Worm (Caenorhabditis elegans) whole organism, young adult: ENCODE data around the gene nas-10.

Source experiments
- B0336.3 ChIP-seq: fragments of 200-800 bp; sonication (Bioruptor generic); IDR thresholded peaks from 2 replicates; pipeline ENCODE4 v1.3.6; 2022; ENCODE audit warnings: missing genetic modification characterization, missing compliant biosample characterization
- D2030.7 ChIP-seq: fragments of 200-800 bp; sonication (Bioruptor generic); IDR thresholded peaks from 2 replicates; pipeline ENCODE4 v1.3.6; 2022; ENCODE audit warnings: missing genetic modification reagents, missing genetic modification characterization, missing compliant biosample characterization
- F10E7.11 ChIP-seq: sonication (generic microtip); optimal IDR thresholded peaks from 2 replicates; lab custom pipeline; 2017; ENCODE audit warnings: mild to moderate bottlenecking, missing genetic modification characterization, moderate library complexity, missing compliant biosample characterization
- F37B4.10 ChIP-seq: fragments of 200-800 bp; sonication (Bioruptor generic); IDR thresholded peaks from 2 replicates; pipeline ENCODE4 v1.3.6; 2022; ENCODE audit warnings: missing genetic modification characterization, missing compliant biosample characterization
- F49E8.2 ChIP-seq: sonication (generic microtip); optimal IDR thresholded peaks from 3 replicates; lab custom pipeline; 2017; ENCODE audit warnings: missing genetic modification characterization, mild to moderate bottlenecking, missing compliant biosample characterization, antibody characterized with exemption, moderate library complexity; ENCODE audit not compliant: insufficient read depth
- F57C9.4 ChIP-seq: sonication (generic microtip); optimal IDR thresholded peaks from 2 replicates; lab custom pipeline; 2017; ENCODE audit warnings: mild to moderate bottlenecking, missing genetic modification characterization, missing compliant biosample characterization
- T07F8.4 ChIP-seq: sonication (generic microtip); optimal IDR thresholded peaks from 2 replicates; lab custom pipeline; 2016; ENCODE audit warnings: mild to moderate bottlenecking, missing genetic modification characterization, moderate library complexity, missing compliant biosample characterization
- T26A5.8 ChIP-seq: sonication (generic microtip); optimal IDR thresholded peaks from 2 replicates; lab custom pipeline; 2016; ENCODE audit warnings: missing genetic modification characterization, missing compliant biosample characterization
- Y79H2A.3 ChIP-seq: fragments of 200-800 bp; sonication (Bioruptor generic); conservative IDR thresholded peaks from 2 replicates; pipeline ENCODE4 v1.3.6; 2022; ENCODE audit warnings: missing genetic modification reagents, missing genetic modification characterization, missing compliant biosample characterization
- attf-6 ChIP-seq: fragments of 200-800 bp; sonication (Bioruptor generic); IDR thresholded peaks from 2 replicates; pipeline ENCODE4 v1.3.6; 2022; ENCODE audit warnings: missing genetic modification reagents, missing genetic modification characterization, missing compliant biosample characterization
- bed-2 ChIP-seq: fragments of 200-800 bp; sonication (Bioruptor generic); IDR thresholded peaks from 2 replicates; pipeline ENCODE4 v1.3.6; 2022; ENCODE audit warnings: missing genetic modification reagents, missing genetic modification characterization, missing compliant biosample characterization
- ceh-27 ChIP-seq: fragments of 200-800 bp; sonication (Bioruptor generic); optimal IDR thresholded peaks from 2 replicates; lab custom pipeline; 2018; ENCODE audit warnings: mild to moderate bottlenecking, missing genetic modification characterization, moderate library complexity, missing compliant biosample characterization
- ceh-40 ChIP-seq: fragments of 200-800 bp; sonication (Bioruptor generic); IDR thresholded peaks from 2 replicates; pipeline ENCODE4 v1.3.6; 2022; ENCODE audit warnings: missing genetic modification characterization, missing compliant biosample characterization
- ceh-58 ChIP-seq: fragments of 200-800 bp; sonication (Bioruptor generic); IDR thresholded peaks from 2 replicates; pipeline ENCODE4 v1.3.6; 2022; ENCODE audit warnings: missing genetic modification characterization, missing compliant biosample characterization
- ceh-79 ChIP-seq: sonication (generic microtip); optimal IDR thresholded peaks from 2 replicates; lab custom pipeline; 2017; ENCODE audit warnings: mild to moderate bottlenecking, missing genetic modification characterization, missing compliant biosample characterization
- ets-4 ChIP-seq: fragments of 200-800 bp; sonication (Bioruptor generic); optimal IDR thresholded peaks from 2 replicates; lab custom pipeline; 2018; ENCODE audit warnings: mild to moderate bottlenecking, missing genetic modification characterization, missing compliant biosample characterization
- hlh-12 ChIP-seq: sonication (generic microtip); optimal IDR thresholded peaks from 2 replicates; lab custom pipeline; 2016; ENCODE audit warnings: missing genetic modification characterization, missing compliant biosample characterization
- hrde-1 ChIP-seq: sonication (generic microtip); optimal IDR thresholded peaks from 2 replicates; lab custom pipeline; 2016; ENCODE audit warnings: missing genetic modification characterization, mild to moderate bottlenecking, missing compliant biosample characterization, moderate library complexity, missing genotype, missing genetic modification reagents, borderline replicate concordance
- hsf-1 ChIP-seq: fragments of 200-800 bp; sonication (Bioruptor generic); IDR thresholded peaks from 2 replicates; pipeline ENCODE4 v1.3.6; 2022; ENCODE audit warnings: missing genetic modification reagents, missing genetic modification characterization, missing compliant biosample characterization
- let-526 ChIP-seq: fragments of 200-800 bp; sonication (Bioruptor generic); IDR thresholded peaks from 2 replicates; pipeline ENCODE4 v1.3.6; 2022; ENCODE audit warnings: missing genetic modification reagents, missing genetic modification characterization, missing compliant biosample characterization
- let-607 ChIP-seq, 2 experiments: fragments of 200-800 bp in 1 of 2; sonication (Bioruptor generic) in 1 of 2; sonication (generic microtip) in 1 of 2; optimal IDR thresholded peaks; 2 replicates each; lab custom pipeline; 2016 to 2018; ENCODE audit warnings: mild to moderate bottlenecking in 2 of 2, missing compliant biosample characterization in 2 of 2, missing genetic modification characterization in 2 of 2, moderate library complexity in 2 of 2, missing genotype in 1 of 2
- lsy-27 ChIP-seq: sonication (generic microtip); optimal IDR thresholded peaks from 2 replicates; lab custom pipeline; 2017; ENCODE audit warnings: missing genetic modification characterization, mild to moderate bottlenecking, missing compliant biosample characterization, antibody characterized with exemption, missing genotype, borderline replicate concordance; ENCODE audit not compliant: insufficient read depth
- madf-10 ChIP-seq: sonication (generic microtip); optimal IDR thresholded peaks from 2 replicates; lab custom pipeline; 2016; ENCODE audit warnings: mild to moderate bottlenecking, missing genetic modification characterization, missing compliant biosample characterization
- madf-6 ChIP-seq: fragments of 200-800 bp; sonication (Bioruptor generic); IDR thresholded peaks from 2 replicates; pipeline ENCODE4 v1.3.6; 2022; ENCODE audit warnings: missing genetic modification reagents, missing genetic modification characterization, missing compliant biosample characterization
- madf-8 ChIP-seq: fragments of 200-800 bp; sonication (Bioruptor generic); conservative IDR thresholded peaks from 2 replicates; pipeline ENCODE4 v1.3.6; 2022; ENCODE audit warnings: missing genetic modification reagents, missing genetic modification characterization, missing compliant biosample characterization
- mel-28 ChIP-seq: sonication (generic microtip); optimal IDR thresholded peaks from 2 replicates; lab custom pipeline; 2016; ENCODE audit warnings: borderline replicate concordance, mild to moderate bottlenecking, missing genetic modification characterization, missing compliant biosample characterization
- mes-4 ChIP-seq: sonication (generic microtip); optimal IDR thresholded peaks from 2 replicates; lab custom pipeline; 2016; ENCODE audit warnings: missing genotype, missing genetic modification characterization, missing compliant biosample characterization
- pbrm-1 ChIP-seq: fragments of 200-800 bp; sonication (Bioruptor generic); IDR thresholded peaks from 2 replicates; pipeline ENCODE4 v1.3.6; 2022; ENCODE audit warnings: missing genetic modification reagents, missing genetic modification characterization, missing compliant biosample characterization
- pha-4 ChIP-seq: fragments of 150-350 bp; sonication (generic microtip); optimal IDR thresholded peaks from 2 replicates; lab custom pipeline; 2014; ENCODE audit warnings: missing biosample characterization, missing genetic modification reagents, missing genetic modification characterization
- repo-1 ChIP-seq: sonication (generic microtip); optimal IDR thresholded peaks from 2 replicates; lab custom pipeline; 2017; ENCODE audit warnings: mild to moderate bottlenecking, missing genetic modification characterization, missing compliant biosample characterization
- rpc-1 ChIP-seq, 2 experiments: fragments of 150-350 bp in 1 of 2; sonication (generic microtip) in 1 of 2; optimal IDR thresholded peaks; 2 replicates each; lab custom pipeline; 2014 to 2018; ENCODE audit warnings: missing biosample characterization in 1 of 2, missing genetic modification characterization in 1 of 2, missing genetic modification reagents in 1 of 2, missing genotype in 1 of 2
- sdz-38 ChIP-seq: sonication (generic microtip); optimal IDR thresholded peaks from 2 replicates; lab custom pipeline; 2016; ENCODE audit warnings: missing genotype, missing genetic modification characterization, missing compliant biosample characterization
- somi-1 ChIP-seq: fragments of 200-800 bp; sonication (Bioruptor generic); optimal IDR thresholded peaks from 2 replicates; lab custom pipeline; 2018; ENCODE audit warnings: mild to moderate bottlenecking, missing genetic modification characterization, missing compliant biosample characterization
- tlf-1 ChIP-seq: fragments of 200-800 bp; sonication (Bioruptor generic); optimal IDR thresholded peaks from 2 replicates; lab custom pipeline; 2018; ENCODE audit warnings: mild to moderate bottlenecking, missing genetic modification characterization, missing compliant biosample characterization
- zim-3 ChIP-seq: sonication (generic microtip); optimal IDR thresholded peaks from 2 replicates; lab custom pipeline; 2017; ENCODE audit warnings: mild to moderate bottlenecking, missing genetic modification characterization, moderate library complexity, missing compliant biosample characterization
- ztf-22 ChIP-seq: fragments of 200-800 bp; sonication (Bioruptor generic); optimal IDR thresholded peaks from 2 replicates; lab custom pipeline; 2018; ENCODE audit warnings: mild to moderate bottlenecking, missing genetic modification characterization, moderate library complexity, missing compliant biosample characterization
- ztf-25 ChIP-seq: fragments of 200-800 bp; sonication (Bioruptor generic); IDR thresholded peaks from 2 replicates; pipeline ENCODE4 v1.3.6; 2022; ENCODE audit warnings: missing genetic modification reagents, missing genetic modification characterization, missing compliant biosample characterization
- ztf-3 ChIP-seq: fragments of 200-800 bp; sonication (Bioruptor generic); optimal IDR thresholded peaks from 2 replicates; lab custom pipeline; 2018; ENCODE audit warnings: mild to moderate bottlenecking, missing genetic modification characterization, missing compliant biosample characterization

nas-10 gene

DNA sequence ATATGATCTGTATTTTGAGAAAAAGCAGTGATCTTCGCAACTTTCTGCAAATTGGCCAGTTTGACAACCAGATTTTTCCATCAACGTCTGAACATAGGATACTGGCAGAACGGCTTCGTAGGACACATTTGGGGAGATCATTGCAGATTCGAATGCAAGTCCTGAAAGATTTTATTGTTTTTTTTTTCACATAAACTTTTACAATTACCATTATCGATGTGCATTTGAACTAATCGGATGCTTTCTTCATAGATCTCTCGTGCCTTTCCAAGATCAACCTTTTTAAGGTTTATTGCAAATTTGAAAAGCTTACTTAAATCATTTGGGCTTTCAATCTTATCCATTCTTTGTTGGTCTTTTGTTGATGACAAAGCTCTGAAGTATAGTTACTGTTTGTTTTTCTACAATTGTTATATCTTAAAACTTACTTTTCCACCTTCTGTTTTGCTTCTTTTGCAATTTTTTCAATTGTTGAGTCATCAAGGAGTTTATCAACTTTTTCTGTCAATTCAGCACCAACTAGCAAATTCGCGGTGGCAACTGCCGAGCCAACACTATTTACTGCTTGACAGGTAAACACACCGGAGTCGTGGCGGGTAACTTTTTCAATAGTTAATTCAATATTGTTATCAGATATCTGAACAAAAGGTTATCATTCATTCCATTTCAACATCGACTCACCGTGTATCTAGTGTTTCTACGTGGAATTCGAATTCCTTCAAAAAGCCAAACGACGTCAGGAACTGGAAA is 13.3 kb upstream of the nas-10 start:
- TF ChIP-seq let-607 (tag; optimal IDR thresholded peaks at IDR 0.05; lab: Kevin White, UChicago), result no peak
- no peak for TF ChIP-seq F10E7.11 (tag; lab: Kevin White, UChicago)
- no peak for TF ChIP-seq mel-28
- no peak for TF ChIP-seq ztf-3 (GFP tag; lab: Kevin White, UChicago)
- no peak for TF ChIP-seq zim-3 (tag; lab: Kevin White, UChicago)
- no peak for TF ChIP-seq let-526
- no peak for TF ChIP-seq D2030.7
- no peak for TF ChIP-seq F37B4.10 (GFP tag; lab: Robert Waterston, UW)
- TF ChIP-seq T26A5.8 (tag; lab: Kevin White, UChicago), result no peak
- TF ChIP-seq madf-8 (GFP tag; lab: Robert Waterston, UW), result no peak
- no peak for TF ChIP-seq hsf-1 (GFP tag; lab: Robert Waterston, UW)
- no peak for TF ChIP-seq madf-6 (GFP tag; lab: Robert Waterston, UW)
- no peak for TF ChIP-seq tlf-1 (GFP tag; lab: Kevin White, UChicago)
- TF ChIP-seq ceh-79 (tag; lab: Kevin White, UChicago), result no peak
- TF ChIP-seq T07F8.4 (tag; lab: Kevin White, UChicago), result no peak
- TF ChIP-seq hrde-1 (tag; lab: Kevin White, UChicago), result no peak
- TF ChIP-seq mes-4 (tag; lab: Kevin White, UChicago), result no peak
- no peak for TF ChIP-seq sdz-38 (tag; lab: Kevin White, UChicago)
- no peak for TF ChIP-seq ets-4 (GFP tag; lab: Kevin White, UChicago)

DNA sequence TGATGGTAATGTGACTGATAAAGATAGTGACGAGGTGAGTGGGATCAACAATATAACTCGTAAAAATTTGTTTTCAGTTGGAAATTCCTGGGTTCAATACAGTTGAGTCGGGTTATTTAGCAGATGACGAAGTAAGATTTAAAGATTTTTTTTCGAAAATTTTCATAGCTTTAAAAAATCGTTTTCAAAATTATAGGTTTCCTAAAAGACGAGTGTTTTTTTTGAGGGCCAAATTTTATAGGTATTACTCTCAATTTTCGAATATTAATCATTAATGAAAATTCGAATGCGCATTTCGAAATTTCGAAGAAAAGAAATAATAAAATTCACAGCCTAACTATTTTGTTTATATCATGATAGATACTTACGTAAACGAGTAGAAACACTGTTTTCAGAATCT is 7.8 kb upstream of the nas-10 start:
- TF ChIP-seq madf-10 (tag; lab: Kevin White, UChicago) (no peak), F49E8.2 (tag; lab: Kevin White, UChicago) (no peak), pha-4 (tag; lab: Kevin White, UChicago) (no peak)

DNA sequence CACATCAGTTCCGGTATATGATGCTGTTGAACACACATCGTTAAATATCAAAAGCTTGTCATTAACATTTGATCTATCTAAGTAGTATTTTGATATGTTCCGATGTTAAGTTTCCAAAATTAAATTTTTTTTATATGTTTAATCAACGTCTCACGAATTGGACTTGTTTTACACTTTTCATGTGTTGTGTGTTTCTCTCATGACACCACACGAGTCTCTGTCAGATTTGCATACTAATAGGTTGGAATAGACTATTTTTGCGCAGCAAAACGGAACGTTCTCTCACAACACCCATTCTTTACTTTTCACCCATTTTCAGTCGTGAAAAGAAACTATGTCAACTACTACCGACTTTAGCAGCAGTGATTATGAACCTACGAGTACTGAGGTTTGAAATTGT is 7.3 kb upstream of the nas-10 start, which contains the start of gene K09C8.8:
TSS of gene K09C8.8 (plus strand) at position 301 of the 400 bp plus-strand sequence.
- TF ChIP-seq tlf-1 (GFP tag; lab: Kevin White, UChicago), result no peak
- no peak for TF ChIP-seq rpc-1 (optimal IDR thresholded peaks at IDR 0.05; lab: Kevin White, UChicago)
- TF ChIP-seq rpc-1 (tag; optimal IDR thresholded peaks at IDR 0.05; lab: Kevin White, UChicago), result no peak
- TF ChIP-seq ceh-58, result no peak
- no peak for TF ChIP-seq bed-2 (GFP tag; lab: Robert Waterston, UW)
- no peak for TF ChIP-seq D2030.7
- TF ChIP-seq madf-6 (GFP tag; lab: Robert Waterston, UW), result no peak
- no peak for TF ChIP-seq lsy-27
- TF ChIP-seq ceh-40, result no peak
- TF ChIP-seq B0336.3 (GFP tag; lab: Robert Waterston, UW), result no peak
- no peak for TF ChIP-seq pbrm-1
- no peak for TF ChIP-seq ceh-27 (GFP tag; lab: Kevin White, UChicago)
- no peak for TF ChIP-seq hlh-12 (tag; lab: Kevin White, UChicago)
- no peak for TF ChIP-seq mes-4 (tag; lab: Kevin White, UChicago)
- no peak for TF ChIP-seq ztf-25
- TF ChIP-seq ztf-22, result no peak
- TF ChIP-seq Y79H2A.3 (GFP tag; lab: Robert Waterston, UW), result no peak
- TF ChIP-seq F57C9.4 (tag; lab: Kevin White, UChicago), result no peak
- TF ChIP-seq attf-6 (GFP tag; lab: Robert Waterston, UW), result no peak
- no peak for TF ChIP-seq repo-1 (tag; lab: Kevin White, UChicago)
- no peak for TF ChIP-seq somi-1
- TF ChIP-seq, all 124 proteins: peak for 0
